Worm (Caenorhabditis elegans) whole organism, L4 larva: Measurements from ENCODE around the gene slc-36.3.

ENCODE experiments used
- ZK546.5 ChIP-seq, 2 experiments: sonication (generic microtip); optimal IDR thresholded peaks; 2 replicates each; lab custom pipeline; 2017; ENCODE audit warnings: missing biosample characterization in 2 of 2, missing genetic modification characterization in 2 of 2
- fkh-10 ChIP-seq: fragments of 150-350 bp; optimal IDR thresholded peaks from 2 replicates; lab custom pipeline; 2014; ENCODE audit warnings: missing biosample characterization, missing genetic modification reagents, missing genetic modification characterization
- lin-13 ChIP-seq: fragments of 150-350 bp; optimal IDR thresholded peaks from 2 replicates; lab custom pipeline; 2014; ENCODE audit warnings: missing biosample characterization, missing genetic modification reagents, missing genetic modification characterization
- mep-1 ChIP-seq: fragments of 150-350 bp; sonication (generic microtip); optimal IDR thresholded peaks from 3 replicates; lab custom pipeline; 2014; ENCODE audit warnings: missing biosample characterization, missing genetic modification characterization
- nhr-11 ChIP-seq: fragments of 150-350 bp; optimal IDR thresholded peaks from 2 replicates; lab custom pipeline; 2014; ENCODE audit warnings: missing biosample characterization, missing genetic modification characterization
- nhr-237 ChIP-seq: sonication (generic microtip); optimal IDR thresholded peaks from 2 replicates; lab custom pipeline; 2017; ENCODE audit warnings: missing biosample characterization, missing genetic modification characterization
- sdz-12 ChIP-seq: fragments of 200-800 bp; sonication (Bioruptor generic); optimal IDR thresholded peaks from 2 replicates; lab custom pipeline; 2018; ENCODE audit warnings: mild to moderate bottlenecking, missing genetic modification characterization, missing compliant biosample characterization
- ztf-11 ChIP-seq: fragments of 150-350 bp; optimal IDR thresholded peaks from 2 replicates; lab custom pipeline; 2014; ENCODE audit warnings: missing biosample characterization, missing genetic modification characterization

DNA sequence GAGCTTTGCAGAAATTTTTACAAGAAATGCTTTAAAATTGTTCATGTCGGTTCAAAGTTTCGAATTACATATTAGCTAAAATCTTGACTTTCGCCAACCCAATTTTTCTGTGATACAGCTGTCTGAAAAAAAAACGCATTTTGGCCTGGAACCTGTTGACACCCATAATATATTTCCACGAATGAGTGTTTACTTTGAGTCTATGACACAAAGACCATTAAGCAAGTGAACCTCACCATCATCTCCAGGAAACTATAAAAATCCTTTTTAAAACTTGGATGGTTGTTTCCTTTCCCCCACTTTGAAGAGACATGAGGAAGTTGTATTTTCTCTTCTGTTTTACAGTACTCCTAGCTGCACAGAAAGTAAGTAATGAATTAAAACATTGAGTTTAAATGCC lies 30.3 kb upstream of the slc-36.3 start, which contains the start of gene clec-263:
- TF ChIP-seq mep-1 (tag; lab: Kevin White, UChicago) (no peak), ztf-11 (tag; lab: Kevin White, UChicago) (no peak), nhr-237 (tag; lab: Kevin White, UChicago) (no peak), nhr-11 (tag; lab: Kevin White, UChicago) (no peak), lin-13 (GFP tag; lab: Kevin White, UChicago) (no peak), sdz-12 (GFP tag; lab: Kevin White, UChicago) (no peak), fkh-10 (GFP tag; lab: Kevin White, UChicago) (no peak), ZK546.5 (tag; optimal IDR thresholded peaks at IDR 0.05; lab: Kevin White, UChicago) (no peak)
